Worm (Caenorhabditis elegans): Measurements from ENCODE around the gene Y43F8A.2.

Gene Y43F8A.2

DNA sequence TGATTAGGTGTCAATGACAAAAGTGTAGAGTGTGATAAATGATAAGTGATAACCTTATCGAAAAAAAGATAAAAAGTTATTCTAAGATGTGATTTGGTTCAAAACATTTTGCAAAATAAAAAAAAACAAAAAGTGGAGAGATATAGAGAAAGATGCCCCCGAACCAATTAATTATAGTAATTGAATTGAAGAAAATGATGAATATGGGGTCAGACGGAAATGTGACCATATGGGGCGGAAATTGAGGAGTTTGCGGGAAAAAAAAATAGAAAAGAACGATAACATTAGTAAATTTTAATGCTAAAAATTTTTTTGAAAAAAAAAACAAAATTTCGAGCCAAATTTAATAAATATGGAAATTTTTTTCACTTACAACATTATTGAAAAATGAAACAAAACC is 16.8 kb upstream of the Y43F8A.2 start:
- TF ChIP-seq efl-1 (optimal IDR thresholded peaks at IDR 0.05) (no peak), efl-1 (GFP tag; optimal IDR thresholded peaks at IDR 0.05 in 1 of 2) (peak in 1 of 2 experiments; percentile 30), lin-14 (GFP tag; optimal IDR thresholded peaks at IDR 0.05) (no peak)

DNA sequence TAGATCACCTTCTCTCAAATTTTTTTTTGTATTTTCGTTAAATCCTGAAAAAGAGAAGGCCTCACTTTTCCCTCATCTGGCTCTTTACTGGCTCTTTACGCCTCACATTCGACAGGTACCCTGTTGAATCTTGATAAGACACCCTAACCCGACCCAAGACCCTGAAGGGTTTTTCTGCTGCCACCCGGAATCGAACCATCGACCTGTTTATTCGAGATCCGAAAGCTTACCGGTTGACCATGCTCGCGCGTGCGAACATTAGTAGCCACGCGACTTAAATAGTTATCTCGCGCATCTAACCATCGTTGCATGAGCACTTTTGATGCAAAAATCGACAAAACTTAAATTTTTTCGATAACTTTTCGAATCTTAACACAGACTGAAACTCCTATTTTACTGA is 16.1 kb upstream of the Y43F8A.2 start:
- TF ChIP-seq efl-1 (optimal IDR thresholded peaks at IDR 0.05) = no peak
- peak in 1 of 2 experiments; percentile 84 for TF ChIP-seq efl-1 (GFP tag; optimal IDR thresholded peaks at IDR 0.05 in 1 of 2)
- TF ChIP-seq nhr-77 (tag; optimal IDR thresholded peaks at IDR 0.05) = no peak

DNA sequence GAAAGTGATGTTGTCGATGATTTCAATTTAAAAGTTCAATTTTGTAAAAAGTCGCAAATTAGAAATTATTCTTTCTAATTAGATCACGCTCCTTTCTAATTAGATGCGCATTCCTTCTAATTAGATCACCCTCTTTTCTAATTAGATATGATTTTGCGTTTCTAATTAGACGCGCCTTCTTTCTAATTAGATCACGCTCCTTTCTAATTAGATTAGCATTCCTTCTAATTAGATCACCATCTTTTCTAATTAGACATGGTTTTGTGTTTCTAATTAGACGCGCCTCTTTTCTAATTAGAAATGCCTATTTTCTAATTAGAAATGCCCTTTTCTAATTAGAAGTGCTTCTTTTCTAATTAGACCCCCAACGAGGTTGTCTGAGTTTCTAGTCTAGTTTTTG is 14.6 kb upstream of the Y43F8A.2 start:
- TF ChIP-seq mef-2 (tag; optimal IDR thresholded peaks at IDR 0.05) = no peak
- TF ChIP-seq lin-39 (tag; optimal IDR thresholded peaks at IDR 0.05) = no peak
- TF ChIP-seq alr-1 (tag; optimal IDR thresholded peaks at IDR 0.05; ENCODE audit: borderline replicate concordance) = no peak
- TF ChIP-seq ama-1 (optimal IDR thresholded peaks at IDR 0.05) = no peak
- no peak for TF ChIP-seq vab-15 (tag; optimal IDR thresholded peaks at IDR 0.05)
- TF ChIP-seq jun-1 (tag; optimal IDR thresholded peaks at IDR 0.05) = no peak
- TF ChIP-seq aha-1 (tag; optimal IDR thresholded peaks at IDR 0.05) = no peak
- no peak for TF ChIP-seq nhr-85 (tag)
- TF ChIP-seq nhr-84 (tag; optimal IDR thresholded peaks at IDR 0.05) = no peak
- no peak for TF ChIP-seq sox-4 (tag; optimal IDR thresholded peaks at IDR 0.05)
- TF ChIP-seq unc-130 (tag; optimal IDR thresholded peaks at IDR 0.05) = no peak
- no peak for TF ChIP-seq egl-27 (tag; optimal IDR thresholded peaks at IDR 0.05)
- no peak for TF ChIP-seq C04F5.9 (tag; optimal IDR thresholded peaks at IDR 0.05)
- TF ChIP-seq lin-13 (GFP tag; optimal IDR thresholded peaks at IDR 0.05) = no peak
- no peak for TF ChIP-seq tlp-1 (tag; optimal IDR thresholded peaks at IDR 0.05)
- no peak for TF ChIP-seq dpl-1 (GFP tag; optimal IDR thresholded peaks at IDR 0.05)
- TF ChIP-seq C34B4.2 (tag; optimal IDR thresholded peaks at IDR 0.05) = no peak
- TF ChIP-seq snu-23 (GFP tag; optimal IDR thresholded peaks at IDR 0.05) = no peak
- TF ChIP-seq snpc-4 (tag; optimal IDR thresholded peaks at IDR 0.05) = no peak

ce11 chrV:19358039-19358438 is 13.3 kb upstream of the Y43F8A.2 start:
- no peak for TF ChIP-seq pag-3 (tag; optimal IDR thresholded peaks at IDR 0.05; ENCODE audit: borderline replicate concordance, insufficient read depth)
- no peak for TF ChIP-seq hlh-17 (GFP tag; optimal IDR thresholded peaks at IDR 0.05; ENCODE audit: borderline replicate concordance)
- TF ChIP-seq lin-39 (tag; optimal IDR thresholded peaks at IDR 0.05) = no peak

ce11 chrV:19362568-19362967 is 8.8 kb upstream of the Y43F8A.2 start, which contains the start of gene C14B4.2:
Gene C14B4.2, minus strand, starts transcription at chrV:19362668.
- TF ChIP-seq zip-4 (GFP tag; optimal IDR thresholded peaks at IDR 0.05) = no peak

- TF ChIP-seq pax-3 (tag; optimal IDR thresholded peaks at IDR 0.05) (no peak), jun-1 (tag; optimal IDR thresholded peaks at IDR 0.05) (no peak), swsn-7 (tag; optimal IDR thresholded peaks at IDR 0.05) (no peak), grh-1 (GFP tag; IDR thresholded peaks at IDR 0.05) (no peak), lin-14 (GFP tag; optimal IDR thresholded peaks at IDR 0.05) (no peak), fos-1 (tag; optimal IDR thresholded peaks at IDR 0.05) (no peak), alr-1 (tag; optimal IDR thresholded peaks at IDR 0.05; ENCODE audit: borderline replicate concordance) (no peak), nhr-71 (tag; optimal IDR thresholded peaks at IDR 0.05) (no peak), zag-1 (tag; optimal IDR thresholded peaks at IDR 0.05) (no peak), ceh-8 (GFP tag; optimal IDR thresholded peaks at IDR 0.05) (no peak), Y116A8C.19 (tag; optimal IDR thresholded peaks at IDR 0.05; ENCODE audit: borderline replicate concordance) (no peak)
Measured at ce11 chrV:19370189-19370588, 1.2 kb upstream of the Y43F8A.2 start, which contains the start of gene Y43F8A.1. Gene Y43F8A.1, plus strand, starts transcription at chrV:19370489.

Data from whole organism, L1 larva.